Fruit fly (Drosophila melanogaster) whole organism, prepupa: ENCODE measurements around the gene Sgs8.
A peak's percentile ranks its signal among the peaks of the same experiment; 100 is the strongest.

Experiments used
- CG10631 ChIP-seq: fragments of 200-800 bp; sonication (Bioruptor generic); optimal IDR thresholded peaks from 2 replicates; lab custom pipeline; 2016; ENCODE audit warnings: missing biosample characterization, missing genetic modification characterization
- CG10669 ChIP-seq: fragments of 200-800 bp; sonication (Bioruptor generic); optimal IDR thresholded peaks from 3 replicates; lab custom pipeline; 2018; ENCODE audit warnings: missing biosample characterization, mild to moderate bottlenecking, missing genetic modification characterization, moderate library complexity
- CG11762 ChIP-seq: fragments of 200-800 bp; sonication (Bioruptor generic); optimal IDR thresholded peaks from 3 replicates; lab custom pipeline; 2016; ENCODE audit warnings: missing biosample characterization, missing genetic modification characterization; ENCODE audit not compliant: insufficient read depth
- CG32006 ChIP-seq: fragments of 200-800 bp; sonication (Bioruptor generic); optimal IDR thresholded peaks from 3 replicates; lab custom pipeline; 2017; ENCODE audit warnings: missing biosample characterization, mild to moderate bottlenecking, missing genetic modification characterization
- CG6163 ChIP-seq: fragments of 200-800 bp; sonication (Bioruptor generic); IDR thresholded peaks from 3 replicates; pipeline ENCODE4 v1.3.6; 2022; ENCODE audit warnings: missing biosample characterization, missing genetic modification characterization
- CG6792 ChIP-seq: fragments of 200-800 bp; sonication (Bioruptor generic); optimal IDR thresholded peaks from 3 replicates; lab custom pipeline; 2016; ENCODE audit warnings: missing biosample characterization, missing genetic modification characterization
- CG6854 ChIP-seq: fragments of 200-800 bp; sonication (Bioruptor generic); optimal IDR thresholded peaks from 2 replicates; lab custom pipeline; 2017; ENCODE audit warnings: missing biosample characterization, mild to moderate bottlenecking, missing genetic modification characterization
- CG7368 ChIP-seq: fragments of 200-800 bp; sonication (Bioruptor generic); optimal IDR thresholded peaks from 3 replicates; lab custom pipeline; 2016; ENCODE audit warnings: missing biosample characterization, missing genetic modification characterization
- CG8119 ChIP-seq: fragments of 200-800 bp; sonication (Bioruptor generic); IDR thresholded peaks from 3 replicates; pipeline ENCODE4 v1.3.6; 2022; ENCODE audit warnings: missing biosample characterization, missing genetic modification characterization
- CG8319 ChIP-seq: fragments of 200-800 bp; sonication (Bioruptor generic); optimal IDR thresholded peaks from 3 replicates; lab custom pipeline; 2016; ENCODE audit warnings: missing biosample characterization, missing genetic modification characterization
- CG9139 ChIP-seq: fragments of 200-800 bp; sonication (Bioruptor generic); optimal IDR thresholded peaks from 3 replicates; lab custom pipeline; 2017; ENCODE audit warnings: missing biosample characterization, mild to moderate bottlenecking, missing genetic modification characterization
- Eip75B ChIP-seq: fragments of 200-800 bp; sonication (Bioruptor generic); optimal IDR thresholded peaks from 3 replicates; lab custom pipeline; 2016; ENCODE audit warnings: missing biosample characterization, missing genetic modification characterization
- Eip78C ChIP-seq: fragments of 200-800 bp; sonication (Bioruptor generic); peaks from one replicate; lab custom pipeline; 2016; ENCODE audit warnings: missing biosample characterization, missing genetic modification characterization
- Ets21C ChIP-seq: fragments of 200-800 bp; sonication (Bioruptor generic); optimal IDR thresholded peaks from 3 replicates; lab custom pipeline; 2016; ENCODE audit warnings: missing biosample characterization, missing genetic modification characterization
- Ets96B ChIP-seq: fragments of 200-800 bp; optimal IDR thresholded peaks from 2 replicates; lab custom pipeline; 2019; ENCODE audit warnings: missing biosample characterization, mild to moderate bottlenecking, missing genetic modification characterization, moderate library complexity
- Hr4 ChIP-seq: fragments of 200-800 bp; sonication (Bioruptor generic); optimal IDR thresholded peaks from 3 replicates; lab custom pipeline; 2016; ENCODE audit warnings: missing biosample characterization, missing genetic modification characterization
- OdsH ChIP-seq: fragments of 200-800 bp; sonication (Bioruptor generic); optimal IDR thresholded peaks from 3 replicates; lab custom pipeline; 2016; ENCODE audit warnings: missing biosample characterization, missing genetic modification characterization
- Smox ChIP-seq: fragments of 200-800 bp; sonication (Bioruptor generic); optimal IDR thresholded peaks from 3 replicates; lab custom pipeline; 2016; ENCODE audit warnings: missing biosample characterization, missing genetic modification characterization
- Sox102F ChIP-seq: fragments of 200-800 bp; sonication (Bioruptor generic); optimal IDR thresholded peaks from 2 replicates; lab custom pipeline; 2016; ENCODE audit warnings: missing biosample characterization, mild to moderate bottlenecking, missing genetic modification characterization
- Sox15 ChIP-seq: fragments of 200-800 bp; sonication (Bioruptor generic); optimal IDR thresholded peaks from 3 replicates; lab custom pipeline; 2016; ENCODE audit warnings: missing biosample characterization, missing genetic modification characterization
- achi ChIP-seq: fragments of 200-800 bp; sonication (Bioruptor generic); optimal IDR thresholded peaks from 3 replicates; lab custom pipeline; 2016; ENCODE audit warnings: missing biosample characterization, missing genetic modification characterization
- cyc ChIP-seq: fragments of 200-800 bp; sonication (Bioruptor generic); optimal IDR thresholded peaks from 3 replicates; lab custom pipeline; 2016; ENCODE audit warnings: missing biosample characterization, missing genetic modification characterization
- dac ChIP-seq: fragments of 200-800 bp; sonication (Bioruptor generic); optimal IDR thresholded peaks from 2 replicates; lab custom pipeline; 2017; ENCODE audit warnings: missing biosample characterization, mild to moderate bottlenecking, missing genetic modification characterization
- dsx ChIP-seq: fragments of 200-800 bp; optimal IDR thresholded peaks from 3 replicates; lab custom pipeline; 2019; ENCODE audit warnings: missing biosample characterization, mild to moderate bottlenecking, missing genetic modification characterization, moderate library complexity; ENCODE audit not compliant: poor library complexity, severe bottlenecking
- eg ChIP-seq: fragments of 200-800 bp; sonication (Bioruptor generic); IDR thresholded peaks from 3 replicates; pipeline ENCODE4 v1.3.6; 2022; ENCODE audit warnings: missing biosample characterization, missing genetic modification characterization
- esn ChIP-seq: fragments of 200-800 bp; sonication (Bioruptor generic); optimal IDR thresholded peaks from 2 replicates; lab custom pipeline; 2016; ENCODE audit warnings: missing biosample characterization, mild to moderate bottlenecking, missing genetic modification characterization, moderate library complexity
- fd59A ChIP-seq: fragments of 200-800 bp; sonication (Bioruptor generic); optimal IDR thresholded peaks from 2 replicates; lab custom pipeline; 2017; ENCODE audit warnings: missing biosample characterization, mild to moderate bottlenecking, missing genetic modification characterization, missing genetic modification reagents
- fd85E ChIP-seq: fragments of 200-800 bp; sonication (Bioruptor generic); optimal IDR thresholded peaks from 3 replicates; lab custom pipeline; 2016; ENCODE audit warnings: missing biosample characterization, missing genetic modification characterization
- fkh ChIP-seq: fragments of 200-800 bp; sonication (Bioruptor generic); optimal IDR thresholded peaks from 3 replicates; lab custom pipeline; 2017; ENCODE audit warnings: missing biosample characterization, mild to moderate bottlenecking, missing genetic modification characterization, moderate library complexity
- lz ChIP-seq: fragments of 200-800 bp; sonication (Bioruptor generic); optimal IDR thresholded peaks from 3 replicates; lab custom pipeline; 2016; ENCODE audit warnings: missing biosample characterization, missing genetic modification characterization
- net ChIP-seq: fragments of 200-800 bp; sonication (Bioruptor generic); optimal IDR thresholded peaks from 3 replicates; lab custom pipeline; 2016; ENCODE audit warnings: missing biosample characterization, missing genetic modification characterization
- salr ChIP-seq, 2 experiments: fragments of 200-800 bp; sonication (Bioruptor generic); optimal IDR thresholded peaks; 3 replicates each; lab custom pipeline; 2016 to 2018; ENCODE audit warnings: missing biosample characterization in 2 of 2, missing genetic modification characterization in 2 of 2, mild to moderate bottlenecking in 1 of 2
- spab ChIP-seq: fragments of 200-800 bp; sonication (Bioruptor generic); optimal IDR thresholded peaks from 2 replicates; lab custom pipeline; 2017; ENCODE audit warnings: missing biosample characterization, mild to moderate bottlenecking, missing genetic modification characterization, missing genetic modification reagents
- ss ChIP-seq, 2 experiments: fragments of 200-800 bp; sonication (Bioruptor generic); optimal IDR thresholded peaks; 2 replicates in 1 of 2; 3 replicates in 1 of 2; lab custom pipeline; 2017 to 2018; ENCODE audit warnings: mild to moderate bottlenecking in 2 of 2, missing biosample characterization in 2 of 2, missing genetic modification characterization in 2 of 2, moderate library complexity in 1 of 2
- svp ChIP-seq: fragments of 200-800 bp; sonication (Bioruptor generic); peaks from one replicate; lab custom pipeline; 2016; ENCODE audit warnings: missing biosample characterization, missing genetic modification characterization
- vri ChIP-seq: fragments of 200-800 bp; sonication (Bioruptor generic); optimal IDR thresholded peaks from 3 replicates; lab custom pipeline; 2016; ENCODE audit warnings: missing biosample characterization, mild to moderate bottlenecking, missing genetic modification characterization

Sgs8 gene

DNA sequence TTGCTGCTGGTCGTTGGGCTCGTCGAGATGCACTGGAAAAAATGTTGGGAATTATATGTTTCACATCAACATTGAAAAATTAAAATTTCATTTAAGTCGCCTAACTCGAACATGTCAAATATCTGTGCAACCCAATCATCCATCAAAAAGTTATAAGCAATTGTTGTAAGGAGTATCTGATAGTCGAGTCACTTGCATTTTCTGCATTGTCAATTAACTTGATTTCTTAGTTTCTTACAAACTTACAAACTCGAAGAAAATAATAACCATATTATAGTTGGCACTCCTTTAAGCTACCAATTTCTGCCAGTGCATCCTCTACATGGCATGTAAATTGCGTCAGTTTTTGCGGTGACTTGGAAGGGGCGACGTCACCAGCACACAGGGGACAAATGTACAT, 26.1 kb downstream of the Sgs8 start (continued):
- TF ChIP-seq dsx (GFP tag; lab: Kevin White, UChicago) (peak; percentile 61), Ets96B (tag; lab: Kevin White, UChicago) (peak; percentile 77), CG7368 (GFP tag; lab: Kevin White, UChicago) (peak; percentile 40), svp (GFP tag; lab: Kevin White, UChicago) (peak; percentile 83), CG6792 (GFP tag; lab: Kevin White, UChicago) (peak; percentile 63), achi (peak; percentile 66), CG10631 (GFP tag; lab: Kevin White, UChicago) (peak; percentile 74), dac (GFP tag; lab: Kevin White, UChicago) (peak; percentile 21), Ets21C (GFP tag; lab: Kevin White, UChicago) (peak; percentile 51), ss (GFP tag; optimal IDR thresholded peaks at IDR 0.05; lab: Kevin White, UChicago) (peak; percentile 49 to 72), CG10669 (GFP tag; lab: Kevin White, UChicago) (peak; percentile 76), Eip78C (GFP tag; lab: Kevin White, UChicago) (peak; percentile 92), CG9139 (GFP tag; lab: Kevin White, UChicago) (no peak), cyc (GFP tag; lab: Kevin White, UChicago) (peak; percentile 49), Hr4 (GFP tag; lab: Kevin White, UChicago) (peak; percentile 65), CG32006 (GFP tag; lab: Kevin White, UChicago) (peak; percentile 76), CG8119 (GFP tag; lab: Robert Waterston, UW) (peak; percentile 70), eg (0 out of 3 replicates have a peak, but pooled peaks have one; percentile 35), vri (no peak), Sox102F (GFP tag; lab: Kevin White, UChicago) (peak; percentile 66), net (GFP tag; lab: Kevin White, UChicago) (peak; percentile 61), spab (peak; percentile 54), fd85E (no peak), fd59A (GFP tag; lab: Kevin White, UChicago) (peak; percentile 67)

- TF ChIP-seq CG10669 (GFP tag; lab: Kevin White, UChicago), result no peak
- TF ChIP-seq fkh (GFP tag; lab: Kevin White, UChicago), result no peak
- TF ChIP-seq dac (GFP tag; lab: Kevin White, UChicago), result no peak
- no peak for TF ChIP-seq Smox (GFP tag; lab: Kevin White, UChicago)
- TF ChIP-seq CG11762 (GFP tag; lab: Kevin White, UChicago), result no peak
- no peak for TF ChIP-seq CG6163 (GFP tag; lab: Robert Waterston, UW)
- no peak for TF ChIP-seq Eip75B (GFP tag; lab: Kevin White, UChicago)
- TF ChIP-seq CG10631 (GFP tag; lab: Kevin White, UChicago), result no peak
Observed at dm6 chr3L:11480304-11480703, 28.9 kb downstream of the Sgs8 start.

- TF ChIP-seq ss (GFP tag; optimal IDR thresholded peaks at IDR 0.05; lab: Kevin White, UChicago) (no peak), CG8319 (no peak), OdsH (no peak), net (GFP tag; lab: Kevin White, UChicago) (no peak), spab (no peak), Sox15 (GFP tag; lab: Kevin White, UChicago) (no peak), Ets96B (tag; lab: Kevin White, UChicago) (no peak), lz (no peak), salr (GFP tag; optimal IDR thresholded peaks at IDR 0.05; lab: Kevin White, UChicago) (no peak), CG6854 (GFP tag; lab: Kevin White, UChicago) (no peak), CG9139 (GFP tag; lab: Kevin White, UChicago) (no peak), esn (no peak), Sox102F (GFP tag; lab: Kevin White, UChicago) (no peak)
Observed at dm6 chr3L:11474658-11475057, 34.5 kb downstream of the Sgs8 start, which contains the start of gene Vha16-2. TSS of gene Vha16-2 (plus strand) at chr3L:11474958.
